Fruit fly (Drosophila melanogaster): ENCODE data around the gene bab2.

DNA sequence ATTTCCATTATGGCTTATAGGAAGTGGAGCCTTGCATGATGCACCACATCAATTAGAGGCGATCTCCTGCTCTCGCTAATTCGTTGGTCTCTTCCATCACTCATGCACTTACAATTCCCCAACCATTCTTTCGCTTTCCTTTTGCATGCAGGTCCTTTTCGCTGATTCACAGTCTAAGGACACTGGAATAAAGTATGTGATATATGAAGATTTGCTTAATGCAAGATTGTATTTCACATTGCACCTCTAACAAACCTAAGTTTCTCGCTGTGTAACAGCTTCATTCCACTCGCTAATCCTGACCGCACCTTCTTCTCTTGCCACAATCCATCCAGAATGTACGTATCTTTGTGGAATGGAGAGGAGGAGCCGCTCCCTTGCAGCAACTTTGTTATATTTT, 83.0 kb downstream of the bab2 start:
- TF ChIP-seq CG10348 (GFP tag; IDR thresholded peaks at IDR 0.05) (no peak), Pif1A (GFP tag; optimal IDR thresholded peaks at IDR 0.05) (peak; percentile 9), fd96Ca (GFP tag; IDR thresholded peaks at IDR 0.05) (no peak), CG14655 (GFP tag; optimal IDR thresholded peaks at IDR 0.05) (peak; percentile 16), D1 (tag; optimal IDR thresholded peaks at IDR 0.05) (no peak), CG15710 (tag; optimal IDR thresholded peaks at IDR 0.05) (no peak), CG17806 (tag; optimal IDR thresholded peaks at IDR 0.05) (peak; percentile 28), CG9948 (tag; optimal IDR thresholded peaks at IDR 0.05) (peak; percentile 24), CG8159 (tag; optimal IDR thresholded peaks at IDR 0.05) (peak; percentile 25), CG4496 (GFP tag; IDR thresholded peaks at IDR 0.05) (no peak), Ets98B (GFP tag; IDR thresholded peaks at IDR 0.05) (no peak), Pif1B (GFP tag; optimal IDR thresholded peaks at IDR 0.05) (no peak), Snoo (tag; optimal IDR thresholded peaks at IDR 0.05) (no peak), CG8301 (tag; optimal IDR thresholded peaks at IDR 0.05) (no peak)

Measured in whole organism, pupa.